Worm (Caenorhabditis elegans) whole organism, L3 larva: ENCODE measurements around the gene T02E9.6.
A peak's percentile ranks its signal among the peaks of the same experiment; 100 is the strongest.

Source experiments
- R02D3.7 ChIP-seq: fragments of 150-350 bp; optimal IDR thresholded peaks from 2 replicates; lab custom pipeline; 2014; ENCODE audit warnings: missing biosample characterization, missing genetic modification characterization
- ZK546.5 ChIP-seq: sonication (generic microtip); optimal IDR thresholded peaks from 2 replicates; lab custom pipeline; 2017; ENCODE audit warnings: missing biosample characterization, missing genetic modification characterization
- ama-1 ChIP-seq: fragments of 150-350 bp; optimal IDR thresholded peaks from 2 replicates; lab custom pipeline; 2018
- ceh-16 ChIP-seq: sonication (generic microtip); optimal IDR thresholded peaks from 2 replicates; lab custom pipeline; 2017; ENCODE audit warnings: missing biosample characterization, missing genetic modification characterization
- ceh-28 ChIP-seq: fragments of 150-350 bp; optimal IDR thresholded peaks from 2 replicates; lab custom pipeline; 2014; ENCODE audit warnings: missing biosample characterization, missing genetic modification reagents, missing genetic modification characterization
- daf-12 ChIP-seq: fragments of 150-350 bp; optimal IDR thresholded peaks from 2 replicates; lab custom pipeline; 2014; ENCODE audit warnings: missing biosample characterization, missing genetic modification reagents, missing genetic modification characterization
- egl-27 ChIP-seq: sonication (generic microtip); optimal IDR thresholded peaks from 4 replicates; lab custom pipeline; 2017; ENCODE audit warnings: missing biosample characterization, missing genetic modification reagents, missing genetic modification characterization
- egl-5 ChIP-seq: fragments of 150-350 bp; optimal IDR thresholded peaks from 2 replicates; lab custom pipeline; 2017; ENCODE audit warnings: missing biosample characterization, missing genetic modification reagents, missing genetic modification characterization, inconsistent platforms
- elt-1 ChIP-seq: fragments of 150-350 bp; optimal IDR thresholded peaks from 2 replicates; lab custom pipeline; 2014; ENCODE audit warnings: missing biosample characterization, missing genetic modification characterization
- elt-2 ChIP-seq: sonication (generic microtip); optimal IDR thresholded peaks from 2 replicates; lab custom pipeline; 2016; ENCODE audit warnings: missing genetic modification reagents, mild to moderate bottlenecking, missing genetic modification characterization, missing compliant biosample characterization
- eor-1 ChIP-seq, 2 experiments: fragments of 150-350 bp; optimal IDR thresholded peaks; 2 replicates each; lab custom pipeline; 2014 to 2018; ENCODE audit warnings: missing biosample characterization in 2 of 2, missing genetic modification characterization in 2 of 2
- fkh-10 ChIP-seq: sonication (generic microtip); optimal IDR thresholded peaks from 2 replicates; lab custom pipeline; 2017; ENCODE audit warnings: missing biosample characterization, missing genetic modification reagents, missing genetic modification characterization
- fos-1 ChIP-seq: fragments of 150-350 bp; optimal IDR thresholded peaks from 2 replicates; lab custom pipeline; 2014; ENCODE audit warnings: missing biosample characterization, missing genetic modification characterization
- hmg-11 ChIP-seq: sonication (generic microtip); optimal IDR thresholded peaks from 2 replicates; lab custom pipeline; 2016; ENCODE audit warnings: missing genetic modification characterization, missing compliant biosample characterization
- jun-1 ChIP-seq: fragments of 150-350 bp; optimal IDR thresholded peaks from 2 replicates; lab custom pipeline; 2014; ENCODE audit warnings: missing biosample characterization, missing genetic modification reagents, missing genetic modification characterization
- lin-15B ChIP-seq: fragments of 150-350 bp; optimal IDR thresholded peaks from 2 replicates; lab custom pipeline; 2014; ENCODE audit warnings: missing biosample characterization, missing genetic modification characterization
- lin-39 ChIP-seq: fragments of 150-350 bp; optimal IDR thresholded peaks from 2 replicates; lab custom pipeline; 2018; ENCODE audit warnings: missing biosample characterization, missing genetic modification reagents, missing genetic modification characterization
- lsy-12 ChIP-seq: sonication (generic microtip); optimal IDR thresholded peaks from 2 replicates; lab custom pipeline; 2016; ENCODE audit warnings: mild to moderate bottlenecking, missing genetic modification characterization, missing compliant biosample characterization
- mml-1 ChIP-seq: fragments of 150-350 bp; sonication (generic microtip); optimal IDR thresholded peaks from 3 replicates; lab custom pipeline; 2014; ENCODE audit warnings: missing biosample characterization, missing genetic modification characterization
- nfya-1 ChIP-seq: sonication (generic microtip); optimal IDR thresholded peaks from 2 replicates; lab custom pipeline; 2017; ENCODE audit warnings: missing genetic modification characterization, mild to moderate bottlenecking, missing compliant biosample characterization, antibody characterized with exemption, moderate library complexity; ENCODE audit not compliant: insufficient read depth
- nhr-12 ChIP-seq: fragments of 150-350 bp; optimal IDR thresholded peaks from 2 replicates; lab custom pipeline; 2014; ENCODE audit warnings: missing biosample characterization, missing genetic modification characterization
- nhr-23 ChIP-seq: fragments of 150-350 bp; optimal IDR thresholded peaks from 2 replicates; lab custom pipeline; 2014; ENCODE audit warnings: missing biosample characterization, missing genetic modification reagents, missing genetic modification characterization
- nhr-237 ChIP-seq: fragments of 150-350 bp; optimal IDR thresholded peaks from 2 replicates; lab custom pipeline; 2014; ENCODE audit warnings: missing biosample characterization, missing genetic modification characterization
- nhr-25 ChIP-seq: sonication (generic microtip); optimal IDR thresholded peaks from 2 replicates; lab custom pipeline; 2017; ENCODE audit warnings: missing biosample characterization, missing genetic modification characterization
- nhr-28 ChIP-seq: fragments of 150-350 bp; optimal IDR thresholded peaks from 2 replicates; lab custom pipeline; 2014; ENCODE audit warnings: missing biosample characterization, missing genetic modification characterization
- nhr-43 ChIP-seq: sonication (generic microtip); optimal IDR thresholded peaks from 2 replicates; lab custom pipeline; 2016; ENCODE audit warnings: mild to moderate bottlenecking, missing genetic modification characterization, missing compliant biosample characterization; ENCODE audit not compliant: poor library complexity, severe bottlenecking
- nhr-67 ChIP-seq: fragments of 150-350 bp; optimal IDR thresholded peaks from 2 replicates; lab custom pipeline; 2014; ENCODE audit warnings: missing biosample characterization, missing genetic modification characterization
- nhr-76 ChIP-seq: fragments of 150-350 bp; sonication (generic microtip); optimal IDR thresholded peaks from 5 replicates; lab custom pipeline; 2014; ENCODE audit warnings: missing biosample characterization, missing genetic modification characterization
- pha-4 ChIP-seq: fragments of 150-350 bp; optimal IDR thresholded peaks from 2 replicates; lab custom pipeline; 2014; ENCODE audit warnings: missing biosample characterization, missing genetic modification reagents, missing genetic modification characterization
- pqm-1 ChIP-seq: fragments of 150-350 bp; optimal IDR thresholded peaks from 2 replicates; lab custom pipeline; 2017; ENCODE audit warnings: missing biosample characterization, missing genetic modification characterization, inconsistent platforms
- sea-2 ChIP-seq: fragments of 150-350 bp; sonication (generic microtip); optimal IDR thresholded peaks from 4 replicates; lab custom pipeline; 2014; ENCODE audit warnings: missing biosample characterization, missing genetic modification reagents, missing genetic modification characterization
- skn-1 ChIP-seq: fragments of 150-350 bp; optimal IDR thresholded peaks from 2 replicates; lab custom pipeline; 2014; ENCODE audit warnings: missing biosample characterization, missing genetic modification characterization
- snpc-4 ChIP-seq: fragments of 150-350 bp; optimal IDR thresholded peaks from 2 replicates; lab custom pipeline; 2014; ENCODE audit warnings: missing biosample characterization, missing genetic modification characterization
- zag-1 ChIP-seq: fragments of 150-350 bp; optimal IDR thresholded peaks from 2 replicates; lab custom pipeline; 2014; ENCODE audit warnings: missing biosample characterization, missing genetic modification characterization
- ztf-11 ChIP-seq: fragments of 150-350 bp; optimal IDR thresholded peaks from 2 replicates; lab custom pipeline; 2014; ENCODE audit warnings: missing biosample characterization, missing genetic modification characterization

Gene T02E9.6

DNA sequence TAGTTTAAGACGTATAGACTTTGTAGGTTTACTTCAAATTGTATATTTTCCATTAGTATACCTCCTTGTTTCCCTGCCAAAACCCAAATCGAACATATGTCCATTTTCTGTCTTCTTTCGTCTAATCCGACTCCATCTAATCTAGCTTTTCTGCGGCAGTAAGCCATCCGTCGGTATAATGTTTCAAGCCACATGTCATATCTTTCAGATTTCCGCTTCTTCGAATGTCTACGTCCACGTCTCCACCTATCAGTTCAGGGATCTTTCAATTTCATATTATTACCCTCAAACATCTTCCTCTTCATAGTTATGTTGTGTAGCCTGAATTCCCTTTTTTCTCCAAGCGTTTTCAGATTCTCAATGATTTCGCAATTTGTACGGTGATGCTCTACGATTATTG lies 10.0 kb upstream of the T02E9.6 start:
- TF ChIP-seq lin-39 (no peak), nhr-43 (tag; lab: Kevin White, UChicago) (peak; percentile 48), sea-2 (GFP tag; lab: Kevin White, UChicago) (no peak), nhr-28 (tag; lab: Kevin White, UChicago) (peak; percentile 15), elt-1 (peak; percentile 60)

DNA sequence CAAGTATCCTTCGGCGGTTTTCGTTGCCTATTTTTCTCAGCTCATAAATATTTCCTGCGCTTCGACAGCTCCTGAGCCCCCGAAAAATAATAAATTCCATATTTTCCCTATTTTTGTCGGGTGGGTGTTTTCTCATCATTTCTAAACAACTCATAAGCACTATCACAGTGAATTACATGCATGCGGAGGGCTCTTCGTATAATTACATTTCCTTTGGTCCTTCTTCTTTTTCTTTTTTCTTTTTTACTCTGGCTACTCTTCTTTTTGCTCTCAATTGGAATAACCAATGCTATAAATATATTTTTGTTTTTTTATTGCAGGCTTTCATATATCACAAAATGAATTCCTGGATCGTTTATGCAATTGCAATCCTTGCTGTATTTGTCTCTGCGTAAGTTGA lies 7.8 kb upstream of the T02E9.6 start, which contains the start of gene T02E9.5:
Gene T02E9.5, plus strand, starts transcription at position 321 of the 400 bp plus-strand sequence.
- TF ChIP-seq elt-2 (tag; lab: Kevin White, UChicago) (no peak), nhr-28 (tag; lab: Kevin White, UChicago) (no peak), nhr-67 (tag; lab: Kevin White, UChicago) (no peak), pha-4 (tag; lab: Kevin White, UChicago) (no peak), egl-5 (tag; lab: Kevin White, UChicago) (no peak), zag-1 (tag; lab: Kevin White, UChicago) (no peak), daf-12 (tag; lab: Kevin White, UChicago) (no peak), ztf-11 (tag; lab: Kevin White, UChicago) (no peak), mml-1 (tag; lab: Kevin White, UChicago) (no peak), eor-1 (tag; optimal IDR thresholded peaks at IDR 0.05; lab: Kevin White, UChicago) (no peak), nhr-12 (tag; lab: Kevin White, UChicago) (no peak), jun-1 (tag; lab: Kevin White, UChicago) (no peak), ZK546.5 (tag; lab: Kevin White, UChicago) (no peak), ama-1 (lab: Kevin White, UChicago) (no peak), hmg-11 (tag; lab: Kevin White, UChicago) (no peak)

- no peak for TF ChIP-seq fos-1 (tag; lab: Kevin White, UChicago)
- TF ChIP-seq lin-39: no peak
- TF ChIP-seq nhr-23: no peak
- no peak for TF ChIP-seq lsy-12 (tag; lab: Kevin White, UChicago)
- TF ChIP-seq skn-1 (tag; lab: Kevin White, UChicago): no peak
- TF ChIP-seq nfya-1: peak; percentile 27
- TF ChIP-seq nhr-12 (tag; lab: Kevin White, UChicago): no peak
- no peak for TF ChIP-seq sea-2 (GFP tag; lab: Kevin White, UChicago)
- TF ChIP-seq nhr-76 (tag; lab: Kevin White, UChicago): no peak
- TF ChIP-seq fkh-10 (GFP tag; lab: Kevin White, UChicago): peak; percentile 91
These were observed 7.1 kb upstream of the T02E9.6 start for ce11 chrV:11341130-11341675.

DNA sequence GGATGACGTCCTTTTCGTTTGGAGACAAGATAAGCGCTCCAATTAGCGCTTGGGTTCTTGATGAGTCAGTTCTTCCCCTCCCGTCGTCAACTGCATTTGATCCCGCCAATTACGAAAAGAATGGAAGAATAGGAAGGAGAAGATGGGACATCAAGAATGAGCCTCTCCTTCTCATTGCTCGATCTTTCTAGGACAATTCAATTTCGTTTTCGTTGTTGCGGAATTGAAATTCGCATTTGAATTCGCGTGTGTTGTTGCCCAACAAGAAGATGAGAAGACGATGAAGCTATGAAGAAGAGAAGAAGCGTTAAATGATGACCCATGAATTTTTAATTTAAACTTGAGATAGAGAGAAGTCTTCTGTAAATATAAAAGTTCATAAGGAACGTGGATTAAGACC lies 2.8 kb upstream of the T02E9.6 start:
- TF ChIP-seq fkh-10 (GFP tag; lab: Kevin White, UChicago) (peak; percentile 36), ceh-28 (tag; lab: Kevin White, UChicago) (no peak), nhr-43 (tag; lab: Kevin White, UChicago) (no peak)

DNA sequence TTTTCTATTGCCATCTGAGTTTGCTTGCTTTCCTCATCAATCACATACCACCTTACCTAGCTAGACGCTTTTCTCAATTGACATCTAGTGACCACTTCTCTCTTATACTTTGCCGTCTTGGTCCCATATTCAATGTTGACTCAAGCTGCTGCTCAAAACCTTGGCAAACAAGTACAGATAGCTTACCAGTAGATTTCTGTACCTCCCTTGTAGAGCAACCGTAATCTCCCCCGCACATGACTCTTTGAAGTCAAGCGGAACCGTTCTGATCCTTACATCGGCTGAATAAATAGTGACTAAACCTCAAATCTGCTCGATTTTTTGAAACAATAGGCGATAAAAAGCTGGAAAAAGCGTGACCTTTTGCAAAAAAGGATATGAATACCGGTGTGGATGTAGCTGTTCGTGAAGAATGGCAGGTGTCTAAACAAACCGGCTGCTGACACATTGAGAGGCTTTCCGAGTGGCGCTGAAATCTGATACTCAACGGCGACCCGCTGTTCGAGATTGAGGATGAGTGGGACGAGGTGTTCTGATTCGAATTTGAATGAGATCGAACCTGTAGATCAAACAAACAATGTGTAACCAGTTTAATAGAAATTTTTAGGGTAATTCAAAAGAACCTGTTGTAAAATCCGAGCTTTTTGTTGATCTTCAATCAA lies 1.8 kb upstream of the T02E9.6 start:
- TF ChIP-seq snpc-4 (tag; lab: Kevin White, UChicago): no peak
- no peak for TF ChIP-seq lin-15B (tag; lab: Kevin White, UChicago)
- TF ChIP-seq pha-4 (tag; lab: Kevin White, UChicago): no peak
- no peak for TF ChIP-seq R02D3.7 (tag; lab: Kevin White, UChicago)
- TF ChIP-seq elt-1: no peak
- no peak for TF ChIP-seq ceh-16 (tag; lab: Kevin White, UChicago)
- no peak for TF ChIP-seq pqm-1 (tag; lab: Kevin White, UChicago)
- no peak for TF ChIP-seq mml-1 (tag; lab: Kevin White, UChicago)
- TF ChIP-seq egl-27: no peak
- TF ChIP-seq lin-39: no peak
- no peak for TF ChIP-seq daf-12 (tag; lab: Kevin White, UChicago)
- TF ChIP-seq nhr-25 (tag; lab: Kevin White, UChicago): no peak
- TF ChIP-seq nhr-237 (tag; lab: Kevin White, UChicago): no peak
- no peak for TF ChIP-seq nhr-12 (tag; lab: Kevin White, UChicago)
- TF ChIP-seq ZK546.5 (tag; lab: Kevin White, UChicago): no peak
- TF ChIP-seq ztf-11 (tag; lab: Kevin White, UChicago): no peak
- TF ChIP-seq sea-2 (GFP tag; lab: Kevin White, UChicago): no peak
- no peak for TF ChIP-seq nhr-76 (tag; lab: Kevin White, UChicago)
